Worm (Caenorhabditis elegans): ENCODE results near the gene pab-2.

DNA sequence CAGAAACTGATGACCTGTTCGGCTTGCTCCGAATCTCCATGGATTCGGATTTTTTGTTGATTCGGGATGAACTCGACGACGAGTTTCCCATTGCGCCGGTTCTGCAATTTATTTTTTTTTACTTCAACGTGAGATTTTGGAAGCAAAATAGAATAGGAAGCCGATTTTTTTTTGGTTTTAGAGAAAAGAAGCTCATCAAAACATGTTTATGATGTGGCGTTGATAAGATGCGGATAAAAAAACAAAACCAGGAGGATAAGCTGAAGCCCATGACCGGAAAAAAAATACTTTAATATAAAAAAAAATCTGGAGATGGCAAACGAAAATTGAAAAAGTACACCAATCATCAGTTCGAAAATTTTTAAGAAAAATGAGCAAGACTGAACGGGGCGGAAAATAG, 28.9 kb upstream of the pab-2 start, which contains the start of gene glb-20:
- TF ChIP-seq unc-62 (GFP tag; optimal IDR thresholded peaks at IDR 0.05): no peak
- no peak for TF ChIP-seq ZK546.5 (tag; optimal IDR thresholded peaks at IDR 0.05)
- no peak for TF ChIP-seq elt-1 (tag; optimal IDR thresholded peaks at IDR 0.05)
- no peak for TF ChIP-seq aly-2 (tag; optimal IDR thresholded peaks at IDR 0.05)
- no peak for TF ChIP-seq ztf-4 (tag; optimal IDR thresholded peaks at IDR 0.05)
- no peak for TF ChIP-seq elt-3 (tag; optimal IDR thresholded peaks at IDR 0.05)
- no peak for TF ChIP-seq mbf-1 (tag; optimal IDR thresholded peaks at IDR 0.05)
- no peak for TF ChIP-seq nhr-129 (tag; optimal IDR thresholded peaks at IDR 0.05)
- no peak for TF ChIP-seq nhr-77 (tag; optimal IDR thresholded peaks at IDR 0.05)
- TF ChIP-seq ama-1 (optimal IDR thresholded peaks at IDR 0.05): no peak

Data from whole organism, L2 larva.